Worm (Caenorhabditis elegans) whole organism, L4 larva: ENCODE results near the gene T16G1.4.
A peak's percentile ranks its signal among the peaks of the same experiment; 100 is the strongest.

Experiments used
- D1046.2 ChIP-seq: fragments of 200-800 bp; sonication (Bioruptor generic); IDR thresholded peaks from 2 replicates; pipeline ENCODE4 v1.3.6; 2022; ENCODE audit warnings: missing genetic modification characterization, missing compliant biosample characterization
- F10B5.3 ChIP-seq: sonication (generic microtip); optimal IDR thresholded peaks from 2 replicates; lab custom pipeline; 2016; ENCODE audit warnings: mild to moderate bottlenecking, missing genetic modification characterization, missing compliant biosample characterization
- F26F4.8 ChIP-seq: fragments of 200-800 bp; sonication (Bioruptor generic); conservative IDR thresholded peaks from 2 replicates; pipeline ENCODE4 v1.3.6; 2022; ENCODE audit warnings: missing genetic modification characterization, missing compliant biosample characterization
- F37D6.2 ChIP-seq: sonication (generic microtip); optimal IDR thresholded peaks from 2 replicates; lab custom pipeline; 2016; ENCODE audit warnings: mild to moderate bottlenecking, missing genetic modification characterization, missing compliant biosample characterization
- F44E2.7 ChIP-seq: fragments of 200-800 bp; sonication (Bioruptor generic); IDR thresholded peaks from 2 replicates; pipeline ENCODE4 v2.1.2; 2022; ENCODE audit warnings: missing genetic modification characterization, missing compliant biosample characterization
- Y48G9A.11 ChIP-seq: fragments of 200-800 bp; sonication (Bioruptor generic); IDR thresholded peaks from 2 replicates; pipeline ENCODE4 v1.3.6; 2022; ENCODE audit warnings: missing genetic modification reagents, missing genetic modification characterization, missing compliant biosample characterization
- Y75B8A.6 ChIP-seq: fragments of 200-800 bp; sonication (Bioruptor generic); IDR thresholded peaks from 2 replicates; pipeline ENCODE4 v1.3.6; 2022; ENCODE audit warnings: missing genetic modification reagents, missing genetic modification characterization, missing compliant biosample characterization
- ZK337.2 ChIP-seq: fragments of 200-800 bp; sonication (Bioruptor generic); IDR thresholded peaks from 2 replicates; pipeline ENCODE4 v1.3.6; 2022; ENCODE audit warnings: missing genetic modification reagents, missing genetic modification characterization, missing compliant biosample characterization
- ZK546.5 ChIP-seq, 2 experiments: sonication (generic microtip); optimal IDR thresholded peaks; 2 replicates each; lab custom pipeline; 2017; ENCODE audit warnings: missing biosample characterization in 2 of 2, missing genetic modification characterization in 2 of 2
- aly-2 ChIP-seq: sonication (generic microtip); optimal IDR thresholded peaks from 2 replicates; lab custom pipeline; 2018; ENCODE audit warnings: missing biosample characterization, missing genetic modification characterization
- attf-4 ChIP-seq: sonication (generic microtip); optimal IDR thresholded peaks from 3 replicates; lab custom pipeline; 2017; ENCODE audit warnings: missing biosample characterization, missing genetic modification characterization
- cey-2 ChIP-seq: sonication (generic microtip); optimal IDR thresholded peaks from 3 replicates; lab custom pipeline; 2017; ENCODE audit warnings: missing genetic modification characterization, mild to moderate bottlenecking, missing compliant biosample characterization, antibody characterized with exemption, borderline replicate concordance; ENCODE audit not compliant: insufficient read depth
- ctbp-1 ChIP-seq: fragments of 200-800 bp; sonication (Bioruptor generic); IDR thresholded peaks from 2 replicates; pipeline ENCODE4 v1.3.6; 2022; ENCODE audit warnings: missing genetic modification reagents, missing genetic modification characterization, missing compliant biosample characterization
- daf-16 ChIP-seq, 3 experiments: sonication (generic microtip); optimal IDR thresholded peaks; 2 replicates each; lab custom pipeline; 2016 to 2017; ENCODE audit warnings: missing genetic modification characterization in 3 of 3, missing genetic modification reagents in 3 of 3, mild to moderate bottlenecking in 2 of 3, missing compliant biosample characterization in 2 of 3, missing biosample characterization in 1 of 3, moderate library complexity in 1 of 3
- dve-1 ChIP-seq: sonication (generic microtip); optimal IDR thresholded peaks from 2 replicates; lab custom pipeline; 2017; ENCODE audit warnings: antibody characterized with exemption, mild to moderate bottlenecking, missing genetic modification characterization, missing compliant biosample characterization; ENCODE audit not compliant: insufficient read depth
- fos-1 ChIP-seq: fragments of 150-350 bp; optimal IDR thresholded peaks from 2 replicates; lab custom pipeline; 2014; ENCODE audit warnings: missing biosample characterization, missing genetic modification characterization
- hlh-30 ChIP-seq: sonication (generic microtip); optimal IDR thresholded peaks from 2 replicates; lab custom pipeline; 2017; ENCODE audit warnings: antibody characterized with exemption, mild to moderate bottlenecking, missing genetic modification characterization, missing compliant biosample characterization; ENCODE audit not compliant: insufficient read depth
- lin-13 ChIP-seq: fragments of 150-350 bp; optimal IDR thresholded peaks from 2 replicates; lab custom pipeline; 2014; ENCODE audit warnings: missing biosample characterization, missing genetic modification reagents, missing genetic modification characterization
- lin-38 ChIP-seq: fragments of 200-800 bp; sonication (Bioruptor generic); IDR thresholded peaks from 2 replicates; pipeline ENCODE4 v1.3.6; 2022; ENCODE audit warnings: missing genetic modification reagents, missing genetic modification characterization, missing compliant biosample characterization
- lir-3 ChIP-seq: sonication (generic microtip); optimal IDR thresholded peaks from 2 replicates; lab custom pipeline; 2016; ENCODE audit warnings: mild to moderate bottlenecking, missing genetic modification characterization, missing compliant biosample characterization
- lsy-2 ChIP-seq, 2 experiments: fragments of 150-350 bp in 1 of 2; sonication (generic microtip) in 1 of 2; optimal IDR thresholded peaks; 2 replicates each; lab custom pipeline; 2014 to 2017; ENCODE audit warnings: missing biosample characterization in 2 of 2, missing genetic modification characterization in 2 of 2
- mdl-1 ChIP-seq, 2 experiments: fragments of 150-350 bp in 1 of 2; sonication (generic microtip) in 1 of 2; optimal IDR thresholded peaks; 2 replicates each; lab custom pipeline; 2014 to 2017; ENCODE audit warnings: missing biosample characterization in 2 of 2, missing genetic modification characterization in 2 of 2
- mdt-29 ChIP-seq: fragments of 200-800 bp; sonication (Bioruptor generic); IDR thresholded peaks from 2 replicates; pipeline ENCODE4 v1.3.6; 2022; ENCODE audit warnings: missing genetic modification reagents, missing genetic modification characterization, missing compliant biosample characterization
- nhr-28 ChIP-seq: fragments of 150-350 bp; optimal IDR thresholded peaks from 2 replicates; lab custom pipeline; 2014; ENCODE audit warnings: missing biosample characterization, missing genetic modification characterization
- nhr-41 ChIP-seq: fragments of 200-800 bp; sonication (Bioruptor generic); IDR thresholded peaks from 2 replicates; pipeline ENCODE4 v1.3.6; 2022; ENCODE audit warnings: missing genetic modification reagents, missing genetic modification characterization, missing compliant biosample characterization
- nhr-48 ChIP-seq: sonication (generic microtip); optimal IDR thresholded peaks from 2 replicates; lab custom pipeline; 2016; ENCODE audit warnings: mild to moderate bottlenecking, missing genetic modification characterization, missing compliant biosample characterization
- nhr-6 ChIP-seq: fragments of 150-350 bp; optimal IDR thresholded peaks from 2 replicates; lab custom pipeline; 2014; ENCODE audit warnings: missing biosample characterization, missing genetic modification characterization
- rbr-2 ChIP-seq: sonication (generic microtip); optimal IDR thresholded peaks from 2 replicates; lab custom pipeline; 2016; ENCODE audit warnings: missing genotype, missing genetic modification characterization, missing compliant biosample characterization
- saeg-2 ChIP-seq: fragments of 200-800 bp; sonication (Bioruptor generic); IDR thresholded peaks from 2 replicates; pipeline ENCODE4 v1.3.6; 2022; ENCODE audit warnings: missing genetic modification reagents, missing genetic modification characterization, missing compliant biosample characterization
- sdz-12 ChIP-seq: fragments of 200-800 bp; sonication (Bioruptor generic); optimal IDR thresholded peaks from 2 replicates; lab custom pipeline; 2018; ENCODE audit warnings: mild to moderate bottlenecking, missing genetic modification characterization, missing compliant biosample characterization
- snpc-4 ChIP-seq: fragments of 150-350 bp; optimal IDR thresholded peaks from 2 replicates; lab custom pipeline; 2014; ENCODE audit warnings: missing biosample characterization, missing genetic modification characterization
- unc-62 ChIP-seq, 3 experiments: fragments of 150-350 bp in 1 of 3; sonication (generic microtip); optimal IDR thresholded peaks in 2 of 3; peaks in 1 of 3; 1 replicate in 1 of 3; 2 replicates in 2 of 3; lab custom pipeline; 2014 to 2017; ENCODE audit warnings: missing biosample characterization in 3 of 3, missing genetic modification characterization in 3 of 3, missing genetic modification reagents in 3 of 3, missing genotype in 1 of 3
- vab-7 ChIP-seq: fragments of 200-800 bp; sonication (Bioruptor generic); IDR thresholded peaks from 2 replicates; pipeline ENCODE4 v1.3.6; 2022; ENCODE audit warnings: missing genetic modification reagents, missing genetic modification characterization, missing compliant biosample characterization
- zfp-2 ChIP-seq: sonication (generic microtip); optimal IDR thresholded peaks from 2 replicates; lab custom pipeline; 2016; ENCODE audit warnings: mild to moderate bottlenecking, missing genetic modification characterization, missing compliant biosample characterization
- ztf-7 ChIP-seq: fragments of 150-350 bp; optimal IDR thresholded peaks from 2 replicates; lab custom pipeline; 2014; ENCODE audit warnings: missing biosample characterization, missing genetic modification characterization

The T16G1.4 gene

ce11 chrV:12964076-12964475 is 22.4 kb upstream of the T16G1.4 start, which contains the start of gene srd-35:
srd-35 (plus strand) TSS chrV:12964376.
- TF ChIP-seq nhr-48 (tag; lab: Kevin White, UChicago) (no peak), nhr-41 (no peak), cey-2 (tag; lab: Kevin White, UChicago) (no peak), fos-1 (no peak), Y48G9A.11 (GFP tag; lab: Robert Waterston, UW) (no peak), unc-62 (GFP tag; optimal IDR thresholded peaks at IDR 0.05 in 1 of 2; lab: Kevin White, UChicago) (no peak), unc-62 (tag; optimal IDR thresholded peaks at IDR 0.05; lab: Kevin White, UChicago) (no peak), ZK337.2 (GFP tag; lab: Robert Waterston, UW) (no peak), saeg-2 (no peak), aly-2 (no peak), ZK546.5 (tag; optimal IDR thresholded peaks at IDR 0.05; lab: Kevin White, UChicago) (no peak), zfp-2 (tag; lab: Kevin White, UChicago) (no peak), F37D6.2 (tag; lab: Kevin White, UChicago) (no peak)
- TF ChIP-seq, all 104 proteins: peak for 0

DNA sequence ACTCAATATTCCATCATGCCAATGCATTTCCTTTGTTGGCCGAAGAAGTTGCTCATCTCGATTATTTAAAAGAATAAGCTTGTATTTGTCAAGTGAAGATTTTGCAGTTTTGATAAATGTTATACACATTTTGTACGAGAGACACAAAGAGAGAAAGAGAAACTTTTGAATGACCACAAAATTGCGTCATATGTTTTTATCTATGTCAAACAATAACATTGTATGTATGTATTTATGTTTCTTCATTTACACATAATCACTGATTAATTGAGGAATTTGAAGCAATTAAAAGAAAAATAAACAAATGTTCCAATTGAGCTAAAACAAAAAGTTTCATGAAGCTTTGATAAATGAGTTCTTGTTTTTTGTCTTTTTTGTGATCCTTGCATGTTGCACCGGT is 21.5 kb upstream of the T16G1.4 start, which contains the start of gene hrg-9:
Gene hrg-9 (minus strand): TSS at position 152 of the 400 bp plus-strand sequence.
- TF ChIP-seq lsy-2 (tag; optimal IDR thresholded peaks at IDR 0.05; lab: Kevin White, UChicago) (peak in 1 of 2 experiments; percentile 28), zfp-2 (tag; lab: Kevin White, UChicago) (no peak), lin-38 (GFP tag; lab: Robert Waterston, UW) (no peak), ctbp-1 (GFP tag; lab: Robert Waterston, UW) (no peak), sdz-12 (GFP tag; lab: Kevin White, UChicago) (no peak), nhr-28 (tag; lab: Kevin White, UChicago) (peak; percentile 37), F37D6.2 (tag; lab: Kevin White, UChicago) (no peak), D1046.2 (GFP tag; lab: Robert Waterston, UW) (no peak), F10B5.3 (tag; lab: Kevin White, UChicago) (no peak), Y75B8A.6 (no peak), lir-3 (tag; lab: Kevin White, UChicago) (no peak), hlh-30 (tag; lab: Kevin White, UChicago) (peak; percentile 38), nhr-6 (tag; lab: Kevin White, UChicago) (no peak), F44E2.7 (GFP tag; lab: Robert Waterston, UW) (no peak), lin-13 (GFP tag; lab: Kevin White, UChicago) (no peak), snpc-4 (tag; lab: Kevin White, UChicago) (no peak), daf-16 (GFP tag; optimal IDR thresholded peaks at IDR 0.05; lab: Kevin White, UChicago) (peak in 1 of 2 experiments; percentile 47), daf-16 (tag; optimal IDR thresholded peaks at IDR 0.05; lab: Kevin White, UChicago) (peak; percentile 23), dve-1 (tag; lab: Kevin White, UChicago) (peak; percentile 52), ztf-7 (tag; lab: Kevin White, UChicago) (peak; percentile 95), rbr-2 (no peak), attf-4 (tag; lab: Kevin White, UChicago) (no peak), mdl-1 (tag; optimal IDR thresholded peaks at IDR 0.05; lab: Kevin White, UChicago) (no peak), mdt-29 (GFP tag; lab: Robert Waterston, UW) (no peak), F26F4.8 (GFP tag; lab: Robert Waterston, UW) (no peak)

DNA sequence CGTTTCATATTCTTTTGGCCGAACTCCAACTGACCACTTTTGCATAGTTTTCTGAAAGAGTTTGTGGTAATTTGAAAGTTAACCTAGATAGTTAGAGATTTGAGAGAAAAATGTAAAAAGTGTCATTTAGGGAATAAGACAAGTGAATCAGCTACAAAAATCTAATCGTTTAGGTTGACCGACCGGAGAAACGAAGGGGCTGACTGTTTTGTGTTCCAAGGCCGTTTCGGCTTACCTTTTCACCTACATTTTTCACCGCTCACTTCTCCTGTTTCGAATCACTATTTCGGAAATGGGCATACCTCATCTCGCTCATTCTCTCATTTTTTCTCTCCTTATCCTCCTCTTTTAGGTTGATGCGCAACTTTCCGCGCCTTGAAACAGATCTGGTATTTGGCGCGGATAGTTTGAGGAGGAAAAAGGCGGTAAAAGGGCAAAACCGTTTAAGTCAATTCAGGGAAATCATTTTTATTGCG is 19.5 kb upstream of the T16G1.4 start, which contains the start of gene mpst-7:
Gene mpst-7 (minus strand): TSS at position 51 of the 476 bp plus-strand sequence.
- TF ChIP-seq unc-62 (GFP tag; optimal IDR thresholded peaks at IDR 0.05 in 1 of 2; lab: Kevin White, UChicago) (peak in 1 of 2 experiments; percentile 25), unc-62 (tag; optimal IDR thresholded peaks at IDR 0.05; lab: Kevin White, UChicago) (no peak), nhr-28 (tag; lab: Kevin White, UChicago) (peak; percentile 12), saeg-2 (no peak), cey-2 (tag; lab: Kevin White, UChicago) (no peak), vab-7 (GFP tag; lab: Robert Waterston, UW) (no peak)
